Fruit fly (Drosophila melanogaster) whole organism, embryonic: ENCODE data around the gene Tsen34.
A peak's percentile ranks its signal among the peaks of the same experiment; 100 is the strongest.

Experiments used
- Antp ChIP-seq: fragments of 200-800 bp; sonication (Bioruptor generic); optimal IDR thresholded peaks from 3 replicates; lab custom pipeline; 2016; ENCODE audit warnings: missing biosample characterization, missing genetic modification characterization
- Atf-2 ChIP-seq: fragments of 200-800 bp; sonication (Bioruptor generic); optimal IDR thresholded peaks from 2 replicates; lab custom pipeline; 2016; ENCODE audit warnings: missing biosample characterization, missing genetic modification characterization
- B-H1 ChIP-seq: fragments of 200-800 bp; sonication (Bioruptor generic); IDR thresholded peaks from 3 replicates; pipeline ENCODE4 v1.3.6; 2022; ENCODE audit warnings: missing biosample characterization, missing genetic modification characterization
- Bteb2 ChIP-seq: fragments of 200-800 bp; sonication (Bioruptor generic); optimal IDR thresholded peaks from 2 replicates; lab custom pipeline; 2016; ENCODE audit warnings: missing biosample characterization, missing genetic modification characterization
- CG10209 ChIP-seq: fragments of 200-800 bp; sonication (Bioruptor generic); optimal IDR thresholded peaks from 3 replicates; lab custom pipeline; 2017; ENCODE audit warnings: missing biosample characterization, mild to moderate bottlenecking, missing genetic modification characterization, missing genetic modification reagents
- CG1024 ChIP-seq: fragments of 200-800 bp; sonication (Bioruptor generic); IDR thresholded peaks from 2 replicates; pipeline ENCODE4 v1.3.6; 2022; ENCODE audit warnings: missing biosample characterization, missing genetic modification characterization
- CG12236 ChIP-seq: fragments of 200-800 bp; sonication (Bioruptor generic); optimal IDR thresholded peaks from 2 replicates; lab custom pipeline; 2016; ENCODE audit warnings: missing biosample characterization, missing genetic modification characterization
- CG12769 ChIP-seq: fragments of 200-800 bp; sonication (Bioruptor generic); optimal IDR thresholded peaks from 2 replicates; lab custom pipeline; 2019; ENCODE audit warnings: missing biosample characterization, mild to moderate bottlenecking, missing genetic modification characterization, moderate library complexity
- CG18619 ChIP-seq: fragments of 200-800 bp; sonication (Bioruptor generic); optimal IDR thresholded peaks from 3 replicates; lab custom pipeline; 2017; ENCODE audit warnings: missing biosample characterization, mild to moderate bottlenecking, missing genetic modification characterization
- CG2129 ChIP-seq: fragments of 200-800 bp; sonication (Bioruptor generic); IDR thresholded peaks from 2 replicates; pipeline ENCODE4 v1.3.6; 2022; ENCODE audit warnings: missing biosample characterization, missing genetic modification characterization; ENCODE audit not compliant: partially characterized antibody
- CG30020 ChIP-seq: fragments of 200-800 bp; optimal IDR thresholded peaks from 2 replicates; lab custom pipeline; 2019; ENCODE audit warnings: missing biosample characterization, mild to moderate bottlenecking, missing genetic modification characterization, moderate library complexity
- CG3995 ChIP-seq: fragments of 200-800 bp; sonication (Bioruptor generic); optimal IDR thresholded peaks from 3 replicates; lab custom pipeline; 2016; ENCODE audit warnings: missing biosample characterization, missing genetic modification characterization
- CG6175 ChIP-seq: fragments of 200-800 bp; sonication (Bioruptor generic); IDR thresholded peaks from 3 replicates; pipeline ENCODE4 v1.3.6; 2022; ENCODE audit warnings: missing biosample characterization, missing genetic modification characterization
- CG7786 ChIP-seq: fragments of 200-800 bp; sonication (Bioruptor generic); optimal IDR thresholded peaks from 2 replicates; lab custom pipeline; 2016; ENCODE audit warnings: missing biosample characterization, missing genetic modification characterization
- CG7987 ChIP-seq: fragments of 200-800 bp; sonication (Bioruptor generic); optimal IDR thresholded peaks from 2 replicates; lab custom pipeline; 2018; ENCODE audit warnings: missing biosample characterization, mild to moderate bottlenecking, missing genetic modification characterization, moderate library complexity
- CG8765 ChIP-seq: fragments of 200-800 bp; sonication (Bioruptor generic); IDR thresholded peaks from 2 replicates; pipeline ENCODE4 v1.3.6; 2022; ENCODE audit warnings: missing biosample characterization, missing genetic modification characterization
- CG9932 ChIP-seq: fragments of 200-800 bp; sonication (Bioruptor generic); IDR thresholded peaks from 2 replicates; pipeline ENCODE4 v1.3.6; 2022; ENCODE audit warnings: missing biosample characterization, missing genetic modification characterization
- D19B ChIP-seq: fragments of 200-800 bp; sonication (Bioruptor generic); optimal IDR thresholded peaks from 2 replicates; lab custom pipeline; 2017; ENCODE audit warnings: missing biosample characterization, mild to moderate bottlenecking, missing genetic modification characterization
- Deaf1 ChIP-seq: fragments of 200-800 bp; optimal IDR thresholded peaks from 3 replicates; lab custom pipeline; 2019; ENCODE audit warnings: missing biosample characterization, mild to moderate bottlenecking, missing genetic modification characterization, moderate library complexity
- Dfd ChIP-seq, 2 experiments: fragments of >200 bp; optimal IDR thresholded peaks; 2 replicates each; lab custom pipeline; 2017; ENCODE audit warnings: missing biosample characterization in 2 of 2, missing genetic modification characterization in 2 of 2
- Fer1 ChIP-seq: fragments of 200-800 bp; sonication (Bioruptor generic); optimal IDR thresholded peaks from 2 replicates; lab custom pipeline; 2017; ENCODE audit warnings: missing biosample characterization, mild to moderate bottlenecking, missing genetic modification characterization
- Lim3 ChIP-seq: fragments of 200-800 bp; sonication (Bioruptor generic); IDR thresholded peaks from 2 replicates; pipeline ENCODE4 v1.3.6; 2022; ENCODE audit warnings: missing biosample characterization, missing genetic modification characterization
- Mad ChIP-seq: fragments of 200-800 bp; sonication (Bioruptor generic); optimal IDR thresholded peaks from 2 replicates; lab custom pipeline; 2016; ENCODE audit warnings: missing biosample characterization, missing genetic modification characterization
- NFAT ChIP-seq: fragments of 200-800 bp; sonication (Bioruptor generic); IDR thresholded peaks from 2 replicates; pipeline ENCODE4 v1.3.6; 2022; ENCODE audit warnings: missing biosample characterization, missing genetic modification characterization
- NfI ChIP-seq: fragments of 200-800 bp; sonication (Bioruptor generic); optimal IDR thresholded peaks from 3 replicates; lab custom pipeline; 2018; ENCODE audit warnings: missing biosample characterization, mild to moderate bottlenecking, missing genetic modification characterization, moderate library complexity
- Rfx ChIP-seq: fragments of 200-800 bp; sonication (Bioruptor generic); IDR thresholded peaks from 2 replicates; pipeline ENCODE4 v1.3.6; 2022; ENCODE audit warnings: missing biosample characterization, missing genetic modification characterization
- Sox102F ChIP-seq: fragments of 200-800 bp; sonication (Bioruptor generic); optimal IDR thresholded peaks from 2 replicates; lab custom pipeline; 2018; ENCODE audit warnings: missing biosample characterization, mild to moderate bottlenecking, missing genetic modification characterization, moderate library complexity
- TFAM ChIP-seq: fragments of 200-800 bp; sonication (Bioruptor generic); optimal IDR thresholded peaks from 2 replicates; lab custom pipeline; 2017; ENCODE audit warnings: missing biosample characterization, missing genetic modification characterization, inconsistent platforms
- ara ChIP-seq: fragments of 200-800 bp; sonication (Bioruptor generic); IDR thresholded peaks from 2 replicates; pipeline ENCODE4 v1.3.6; 2022; ENCODE audit warnings: missing biosample characterization, missing genetic modification characterization
- bigmax ChIP-seq: fragments of 200-800 bp; sonication (Bioruptor generic); optimal IDR thresholded peaks from 2 replicates; lab custom pipeline; 2018; ENCODE audit warnings: missing biosample characterization, mild to moderate bottlenecking, missing genetic modification characterization
- br ChIP-seq: fragments of >200 bp; optimal IDR thresholded peaks from 2 replicates; lab custom pipeline; 2017
- btn ChIP-seq: fragments of 200-800 bp; sonication (Bioruptor generic); optimal IDR thresholded peaks from 2 replicates; lab custom pipeline; 2016; ENCODE audit warnings: missing biosample characterization, missing genetic modification characterization
- crol ChIP-seq: fragments of 200-800 bp; sonication (Bioruptor generic); IDR thresholded peaks from 2 replicates; pipeline ENCODE4 v1.3.6; 2022; ENCODE audit warnings: missing biosample characterization, missing genetic modification characterization
- danr ChIP-seq: fragments of 200-800 bp; sonication (Bioruptor generic); IDR thresholded peaks from 2 replicates; pipeline ENCODE4 v1.3.6; 2022; ENCODE audit warnings: missing biosample characterization, missing genetic modification characterization
- emc ChIP-seq: fragments of 200-800 bp; sonication (Bioruptor generic); optimal IDR thresholded peaks from 2 replicates; lab custom pipeline; 2016; ENCODE audit warnings: missing biosample characterization, missing genetic modification characterization
- ems ChIP-seq: fragments of 200-800 bp; sonication (Bioruptor generic); optimal IDR thresholded peaks from 3 replicates; lab custom pipeline; 2016; ENCODE audit warnings: missing biosample characterization, missing genetic modification characterization
- ewg ChIP-seq: fragments of 200-800 bp; sonication (Bioruptor generic); optimal IDR thresholded peaks from 3 replicates; lab custom pipeline; 2017; ENCODE audit warnings: mild to moderate bottlenecking, missing biosample characterization, missing genetic modification reagents, missing genetic modification characterization
- fru ChIP-seq: fragments of >200 bp; optimal IDR thresholded peaks from 2 replicates; lab custom pipeline; 2017
- fu2 ChIP-seq: fragments of 200-800 bp; sonication (Bioruptor generic); optimal IDR thresholded peaks from 2 replicates; lab custom pipeline; 2016; ENCODE audit warnings: missing biosample characterization, missing genetic modification characterization
- ham ChIP-seq: fragments of 200-800 bp; sonication (Bioruptor generic); IDR thresholded peaks from 2 replicates; pipeline ENCODE4 v1.3.6; 2022; ENCODE audit warnings: missing biosample characterization, missing genetic modification characterization
- hb ChIP-seq: fragments of 200-800 bp; sonication (Bioruptor generic); IDR thresholded peaks from 3 replicates; pipeline ENCODE4 v1.3.6; 2022; ENCODE audit warnings: missing biosample characterization, missing genetic modification characterization; ENCODE audit not compliant: partially characterized antibody
- jumu ChIP-seq: fragments of 200-800 bp; sonication (Bioruptor generic); optimal IDR thresholded peaks from 3 replicates; lab custom pipeline; 2016; ENCODE audit warnings: missing biosample characterization, missing genetic modification characterization
- klu ChIP-seq: fragments of 200-800 bp; sonication (Bioruptor generic); IDR thresholded peaks from 2 replicates; pipeline ENCODE4 v1.3.6; 2022; ENCODE audit warnings: missing biosample characterization, missing genetic modification characterization
- lola ChIP-seq, 3 experiments: fragments of >200 bp in 2 of 3; fragments of 200-800 bp in 1 of 3; sonication (Bioruptor generic) in 1 of 3; optimal IDR thresholded peaks; 2 replicates each; lab custom pipeline; 2017 to 2019; ENCODE audit warnings: missing biosample characterization in 3 of 3, missing genetic modification characterization in 3 of 3, mild to moderate bottlenecking in 1 of 3, moderate library complexity in 1 of 3
- maf-S ChIP-seq: fragments of 200-800 bp; sonication (Bioruptor generic); optimal IDR thresholded peaks from 2 replicates; lab custom pipeline; 2016; ENCODE audit warnings: missing biosample characterization, missing genetic modification characterization
- pum ChIP-seq: fragments of 200-800 bp; sonication (Bioruptor generic); optimal IDR thresholded peaks from 2 replicates; lab custom pipeline; 2016; ENCODE audit warnings: missing biosample characterization, missing genetic modification characterization
- salm ChIP-seq: fragments of 200-800 bp; sonication (Bioruptor generic); optimal IDR thresholded peaks from 2 replicates; lab custom pipeline; 2018; ENCODE audit warnings: missing biosample characterization, mild to moderate bottlenecking, missing genetic modification characterization
- ssp ChIP-seq: fragments of 200-800 bp; sonication (Bioruptor generic); IDR thresholded peaks from 2 replicates; pipeline ENCODE4 v1.3.6; 2022; ENCODE audit warnings: missing biosample characterization, missing genetic modification characterization
- tgo ChIP-seq: fragments of 200-800 bp; sonication (Bioruptor generic); IDR thresholded peaks from 3 replicates; pipeline ENCODE4 v1.3.6; 2022; ENCODE audit warnings: missing biosample characterization, missing genetic modification characterization
- tin ChIP-seq: fragments of 200-800 bp; sonication (Bioruptor generic); optimal IDR thresholded peaks from 3 replicates; lab custom pipeline; 2016; ENCODE audit warnings: missing biosample characterization, missing genetic modification characterization
- tio ChIP-seq: fragments of 200-800 bp; sonication (Bioruptor generic); optimal IDR thresholded peaks from 2 replicates; lab custom pipeline; 2017; ENCODE audit warnings: missing biosample characterization, missing genetic modification characterization, inconsistent platforms
- trem ChIP-seq: fragments of 200-800 bp; optimal IDR thresholded peaks from 3 replicates; lab custom pipeline; 2019; ENCODE audit warnings: missing biosample characterization, mild to moderate bottlenecking, missing genetic modification characterization, moderate library complexity
- ttk ChIP-seq: fragments of 200-800 bp; sonication (Bioruptor generic); IDR thresholded peaks from 2 replicates; pipeline ENCODE4 v2.1.2; 2022; ENCODE audit warnings: missing biosample characterization, missing genetic modification characterization
- wdn ChIP-seq: fragments of 200-800 bp; sonication (Bioruptor generic); IDR thresholded peaks from 2 replicates; pipeline ENCODE4 v1.3.6; 2022; ENCODE audit warnings: missing biosample characterization, missing genetic modification characterization

Tsen34 gene

DNA sequence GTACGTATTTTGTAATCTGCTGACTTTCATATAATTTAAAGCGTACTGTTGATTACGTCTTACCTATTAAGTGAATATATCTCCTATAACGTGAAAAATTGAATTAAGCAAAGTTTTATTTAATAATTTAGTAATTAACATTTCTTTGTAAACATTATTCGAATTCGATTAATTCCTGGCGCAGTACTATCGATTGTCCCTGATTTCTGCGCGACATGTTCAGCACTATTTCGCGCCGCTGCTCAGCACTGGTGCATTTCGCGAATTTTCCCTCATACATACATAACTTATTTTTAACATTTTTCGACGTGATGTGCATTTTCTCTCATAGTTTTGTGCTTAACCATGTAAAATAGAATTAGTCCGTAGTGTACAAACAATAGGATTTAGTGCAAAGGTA, 28.0 kb upstream of the Tsen34 start, which contains the start of gene Helz (continued):
- no peak for TF ChIP-seq Lim3
- no peak for TF ChIP-seq CG8765 (GFP tag; lab: Robert Waterston, UW)
- TF ChIP-seq lola (GFP tag; optimal IDR thresholded peaks at IDR 0.05; lab: Kevin White, UChicago) = no peak
- TF ChIP-seq Fer1 = no peak
- TF ChIP-seq bigmax (GFP tag; lab: Kevin White, UChicago) = no peak
- no peak for TF ChIP-seq Antp (GFP tag; lab: Kevin White, UChicago)
- TF ChIP-seq Atf-2 (GFP tag; lab: Kevin White, UChicago) = no peak
- no peak for TF ChIP-seq ssp (GFP tag; lab: Robert Waterston, UW)
- TF ChIP-seq fru (lab: Kevin White, UChicago) = no peak
- no peak for TF ChIP-seq B-H1 (GFP tag; lab: Robert Waterston, UW)
- no peak for TF ChIP-seq CG1024 (GFP tag; lab: Robert Waterston, UW)
- TF ChIP-seq ara (GFP tag; lab: Robert Waterston, UW) = no peak
- no peak for TF ChIP-seq salm
- no peak for TF ChIP-seq CG7786
- peak; percentile 27 for TF ChIP-seq ems
- no peak for TF ChIP-seq CG10209 (GFP tag; lab: Kevin White, UChicago)
- peak; percentile 32; the same call in 1 of the 2 replicates for TF ChIP-seq NFAT (GFP tag; lab: Robert Waterston, UW)
- no peak for TF ChIP-seq trem
- no peak for TF ChIP-seq maf-S (GFP tag; lab: Kevin White, UChicago)
- TF ChIP-seq CG3995 = no peak
- TF ChIP-seq ham (GFP tag; lab: Robert Waterston, UW) = no peak
- no peak for TF ChIP-seq CG2129 (GFP tag; lab: Robert Waterston, UW)
- TF ChIP-seq tgo = no peak
- TF ChIP-seq hb = no peak
- TF ChIP-seq CG9932 = peak; percentile 69
- no peak for TF ChIP-seq jumu (GFP tag; lab: Kevin White, UChicago)
- no peak for TF ChIP-seq ewg (GFP tag; lab: Kevin White, UChicago)
- no peak for TF ChIP-seq CG7987 (GFP tag; lab: Kevin White, UChicago)
- TF ChIP-seq CG18619 (GFP tag; lab: Kevin White, UChicago) = no peak
- TF ChIP-seq danr (GFP tag; lab: Robert Waterston, UW) = no peak
- TF ChIP-seq CG12769 (tag; lab: Kevin White, UChicago) = no peak
- no peak for TF ChIP-seq wdn
- no peak for TF ChIP-seq pum (GFP tag; lab: Kevin White, UChicago)
- TF ChIP-seq CG30020 (tag; lab: Kevin White, UChicago) = no peak
- no peak for TF ChIP-seq CG6175 (GFP tag; lab: Robert Waterston, UW)
- no peak for TF ChIP-seq Sox102F
- no peak for TF ChIP-seq fu2 (GFP tag; lab: Kevin White, UChicago)
- no peak for TF ChIP-seq ttk (GFP tag; lab: Robert Waterston, UW)
- TF ChIP-seq tio = no peak
- no peak for TF ChIP-seq klu
- peak; percentile 69 for TF ChIP-seq Rfx (GFP tag; lab: Robert Waterston, UW)
- TF ChIP-seq Deaf1 = no peak
- no peak for TF ChIP-seq br
- no peak for TF ChIP-seq btn (GFP tag; lab: Kevin White, UChicago)
- no peak for TF ChIP-seq tin (GFP tag; lab: Kevin White, UChicago)
- TF ChIP-seq crol (GFP tag; lab: Robert Waterston, UW) = no peak
- TF ChIP-seq Dfd (GFP tag; optimal IDR thresholded peaks at IDR 0.05; lab: Kevin White, UChicago) = no peak
- TF ChIP-seq emc = no peak
- TF ChIP-seq NfI (GFP tag; lab: Kevin White, UChicago) = peak; percentile 41
- TF ChIP-seq Bteb2 = no peak
- no peak for TF ChIP-seq TFAM (GFP tag; lab: Kevin White, UChicago)
- no peak for TF ChIP-seq CG12236
- TF ChIP-seq Mad = no peak
- TF ChIP-seq D19B (GFP tag; lab: Kevin White, UChicago) = no peak
